Fruit fly (Drosophila melanogaster) whole organism, adult: Measurements from ENCODE around the gene Dph5.

Source experiments
- CG1620 ChIP-seq: fragments of 200-800 bp; sonication (Bioruptor generic); optimal IDR thresholded peaks from 2 replicates; lab custom pipeline; 2016; ENCODE audit warnings: missing biosample characterization, missing genetic modification characterization
- CG33017 ChIP-seq: fragments of 200-800 bp; sonication (Bioruptor generic); optimal IDR thresholded peaks from 2 replicates; lab custom pipeline; 2018; ENCODE audit warnings: missing biosample characterization, mild to moderate bottlenecking, missing genetic modification characterization, moderate library complexity
- CG5204 ChIP-seq: fragments of 200-800 bp; sonication (Bioruptor generic); optimal IDR thresholded peaks from 2 replicates; lab custom pipeline; 2016; ENCODE audit warnings: missing biosample characterization, missing genetic modification characterization
- CG7101 ChIP-seq: fragments of 200-800 bp; sonication (Bioruptor generic); optimal IDR thresholded peaks from 2 replicates; lab custom pipeline; 2018; ENCODE audit warnings: missing biosample characterization, mild to moderate bottlenecking, missing genetic modification characterization, moderate library complexity
- Crg-1 ChIP-seq: fragments of 200-800 bp; sonication (Bioruptor generic); optimal IDR thresholded peaks from 2 replicates; lab custom pipeline; 2016; ENCODE audit warnings: missing biosample characterization, missing genetic modification characterization
- bab1 ChIP-seq: fragments of 200-800 bp; sonication (Bioruptor generic); optimal IDR thresholded peaks from 3 replicates; lab custom pipeline; 2019; ENCODE audit warnings: missing biosample characterization, mild to moderate bottlenecking, missing genetic modification characterization, moderate library complexity
- cic ChIP-seq: fragments of 200-800 bp; sonication (Bioruptor generic); optimal IDR thresholded peaks from 2 replicates; lab custom pipeline; 2017; ENCODE audit warnings: missing biosample characterization, mild to moderate bottlenecking, missing genetic modification characterization, moderate library complexity
- cnc ChIP-seq, 2 experiments: fragments of >200 bp; optimal IDR thresholded peaks; 2 replicates each; lab custom pipeline; 2017
- kay ChIP-seq: fragments of 200-800 bp; sonication (Bioruptor generic); peaks from one replicate; lab custom pipeline; 2016; ENCODE audit warnings: missing biosample characterization, missing genetic modification characterization, borderline replicate concordance
- ovo ChIP-seq: fragments of 200-800 bp; sonication (Bioruptor generic); optimal IDR thresholded peaks from 2 replicates; lab custom pipeline; 2016; ENCODE audit warnings: missing biosample characterization, missing genetic modification characterization
- tj ChIP-seq: fragments of 200-800 bp; sonication (Bioruptor generic); optimal IDR thresholded peaks from 3 replicates; lab custom pipeline; 2017; ENCODE audit warnings: missing biosample characterization, mild to moderate bottlenecking, missing genetic modification characterization, moderate library complexity

- TF ChIP-seq ovo (GFP tag; lab: Kevin White, UChicago) (no peak), Crg-1 (no peak), CG7101 (no peak), bab1 (no peak), kay (GFP tag; lab: Kevin White, UChicago) (no peak), tj (GFP tag; lab: Kevin White, UChicago) (peak; percentile 76), CG1620 (no peak), CG33017 (tag; lab: Kevin White, UChicago) (no peak), CG5204 (GFP tag; lab: Kevin White, UChicago) (no peak), cnc (optimal IDR thresholded peaks at IDR 0.05; lab: Kevin White, UChicago) (no peak), cic (GFP tag; lab: Kevin White, UChicago) (no peak)
These were observed 43.3 kb downstream of the Dph5 start, which contains the start of gene CG5326 for dm6 chr3R:22539762-22540161.
